Worm (Caenorhabditis elegans) whole organism, L4 larva: ENCODE measurements around the gene fbxa-27.

Experiments
- F37D6.2 ChIP-seq: sonication (generic microtip); optimal IDR thresholded peaks from 2 replicates; lab custom pipeline; 2016; ENCODE audit warnings: mild to moderate bottlenecking, missing genetic modification characterization, missing compliant biosample characterization
- T26A8.4 ChIP-seq: fragments of 200-800 bp; sonication (Bioruptor generic); IDR thresholded peaks from 2 replicates; pipeline ENCODE4 v1.3.6; 2022; ENCODE audit warnings: missing genetic modification characterization, missing compliant biosample characterization
- ZK546.5 ChIP-seq, 2 experiments: sonication (generic microtip); optimal IDR thresholded peaks; 2 replicates each; lab custom pipeline; 2017; ENCODE audit warnings: missing biosample characterization in 2 of 2, missing genetic modification characterization in 2 of 2
- ceh-44 ChIP-seq: fragments of 200-800 bp; sonication (Bioruptor generic); IDR thresholded peaks from 2 replicates; pipeline ENCODE4 v1.3.6; 2022; ENCODE audit warnings: missing genetic modification reagents, missing genetic modification characterization, missing compliant biosample characterization
- dmd-6 ChIP-seq: fragments of 200-800 bp; sonication (Bioruptor generic); IDR thresholded peaks from 2 replicates; pipeline ENCODE4 v1.3.6; 2022; ENCODE audit warnings: missing genetic modification reagents, missing genetic modification characterization, missing compliant biosample characterization
- dmd-9 ChIP-seq: fragments of 200-800 bp; sonication (Bioruptor generic); IDR thresholded peaks from 2 replicates; pipeline ENCODE4 v1.3.6; 2022; ENCODE audit warnings: missing genetic modification reagents, missing genetic modification characterization, missing compliant biosample characterization
- dpl-1 ChIP-seq: fragments of 150-350 bp; optimal IDR thresholded peaks from 2 replicates; lab custom pipeline; 2014; ENCODE audit warnings: missing biosample characterization, missing genetic modification reagents, missing genetic modification characterization
- dve-1 ChIP-seq: sonication (generic microtip); optimal IDR thresholded peaks from 2 replicates; lab custom pipeline; 2017; ENCODE audit warnings: antibody characterized with exemption, mild to moderate bottlenecking, missing genetic modification characterization, missing compliant biosample characterization; ENCODE audit not compliant: insufficient read depth
- gei-8 ChIP-seq: fragments of 200-800 bp; sonication (Bioruptor generic); optimal IDR thresholded peaks from 2 replicates; lab custom pipeline; 2018; ENCODE audit warnings: mild to moderate bottlenecking, missing genetic modification characterization, missing compliant biosample characterization
- hlh-30 ChIP-seq: sonication (generic microtip); optimal IDR thresholded peaks from 2 replicates; lab custom pipeline; 2017; ENCODE audit warnings: antibody characterized with exemption, mild to moderate bottlenecking, missing genetic modification characterization, missing compliant biosample characterization; ENCODE audit not compliant: insufficient read depth
- lin-15B ChIP-seq: fragments of 150-350 bp; sonication (generic microtip); optimal IDR thresholded peaks from 3 replicates; lab custom pipeline; 2014; ENCODE audit warnings: missing biosample characterization, missing genetic modification characterization
- lin-38 ChIP-seq: fragments of 200-800 bp; sonication (Bioruptor generic); IDR thresholded peaks from 2 replicates; pipeline ENCODE4 v1.3.6; 2022; ENCODE audit warnings: missing genetic modification reagents, missing genetic modification characterization, missing compliant biosample characterization
- lin-39 ChIP-seq: fragments of 150-350 bp; optimal IDR thresholded peaks from 2 replicates; lab custom pipeline; 2014; ENCODE audit warnings: missing biosample characterization, missing genetic modification reagents, missing genetic modification characterization
- lsy-2 ChIP-seq, 2 experiments: fragments of 150-350 bp in 1 of 2; sonication (generic microtip) in 1 of 2; optimal IDR thresholded peaks; 2 replicates each; lab custom pipeline; 2014 to 2017; ENCODE audit warnings: missing biosample characterization in 2 of 2, missing genetic modification characterization in 2 of 2
- mdl-1 ChIP-seq, 2 experiments: fragments of 150-350 bp in 1 of 2; sonication (generic microtip) in 1 of 2; optimal IDR thresholded peaks; 2 replicates each; lab custom pipeline; 2014 to 2017; ENCODE audit warnings: missing biosample characterization in 2 of 2, missing genetic modification characterization in 2 of 2
- mxl-2 ChIP-seq: fragments of 200-800 bp; sonication (Bioruptor generic); conservative IDR thresholded peaks from 2 replicates; pipeline ENCODE4 v1.3.6; 2022; ENCODE audit warnings: missing genetic modification reagents, missing genetic modification characterization, missing compliant biosample characterization
- nhr-111 ChIP-seq: fragments of 200-800 bp; sonication (Bioruptor generic); optimal IDR thresholded peaks from 2 replicates; lab custom pipeline; 2018; ENCODE audit warnings: mild to moderate bottlenecking, missing genetic modification characterization, missing compliant biosample characterization
- nhr-28 ChIP-seq: fragments of 150-350 bp; optimal IDR thresholded peaks from 2 replicates; lab custom pipeline; 2014; ENCODE audit warnings: missing biosample characterization, missing genetic modification characterization
- nhr-41 ChIP-seq: fragments of 200-800 bp; sonication (Bioruptor generic); IDR thresholded peaks from 2 replicates; pipeline ENCODE4 v1.3.6; 2022; ENCODE audit warnings: missing genetic modification reagents, missing genetic modification characterization, missing compliant biosample characterization
- nhr-48 ChIP-seq: sonication (generic microtip); optimal IDR thresholded peaks from 2 replicates; lab custom pipeline; 2016; ENCODE audit warnings: mild to moderate bottlenecking, missing genetic modification characterization, missing compliant biosample characterization
- nhr-77 ChIP-seq: fragments of 150-350 bp; optimal IDR thresholded peaks from 2 replicates; lab custom pipeline; 2014; ENCODE audit warnings: missing biosample characterization, missing genetic modification characterization
- zip-11 ChIP-seq: fragments of 200-800 bp; sonication (Bioruptor generic); IDR thresholded peaks from 2 replicates; pipeline ENCODE4 v1.3.6; 2022; ENCODE audit warnings: missing genetic modification characterization, missing compliant biosample characterization
- zip-2 ChIP-seq: fragments of 150-350 bp; optimal IDR thresholded peaks from 2 replicates; lab custom pipeline; 2014; ENCODE audit warnings: missing biosample characterization, missing genetic modification characterization
- ztf-11 ChIP-seq: fragments of 150-350 bp; optimal IDR thresholded peaks from 2 replicates; lab custom pipeline; 2014; ENCODE audit warnings: missing biosample characterization, missing genetic modification characterization

fbxa-27 gene

DNA sequence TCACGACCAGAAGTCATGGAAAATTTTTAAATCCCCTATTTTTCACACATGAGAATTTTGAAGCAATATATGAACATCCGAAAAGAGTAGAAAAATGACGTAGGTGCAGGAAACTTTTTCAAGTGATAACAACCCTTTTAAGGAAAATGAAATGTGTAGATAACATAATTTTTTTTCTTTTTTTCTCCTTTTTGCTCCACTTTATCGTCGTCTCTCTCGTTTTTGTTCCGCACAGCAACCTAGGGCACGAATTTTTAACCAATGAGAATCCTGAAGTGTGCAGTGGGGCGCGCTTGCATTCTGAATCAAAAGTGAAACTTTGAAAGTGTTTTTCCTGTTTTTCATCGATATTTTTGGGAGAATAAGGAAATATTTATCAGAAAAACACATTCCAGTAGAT lies 50.0 kb downstream of the fbxa-27 start (continued):
- TF ChIP-seq mdl-1 (tag; optimal IDR thresholded peaks at IDR 0.05; lab: Kevin White, UChicago) (no peak), gei-8 (no peak), nhr-77 (tag; lab: Kevin White, UChicago) (peak; percentile 60), nhr-28 (tag; lab: Kevin White, UChicago) (peak; percentile 71), nhr-48 (tag; lab: Kevin White, UChicago) (peak; percentile 7), ZK546.5 (tag; optimal IDR thresholded peaks at IDR 0.05; lab: Kevin White, UChicago) (no peak), T26A8.4 (GFP tag; lab: Robert Waterston, UW) (no peak), hlh-30 (tag; lab: Kevin White, UChicago) (no peak), dpl-1 (GFP tag; lab: Kevin White, UChicago) (no peak), ceh-44 (GFP tag; lab: Robert Waterston, UW) (no peak), zip-11 (GFP tag; lab: Robert Waterston, UW) (no peak), zip-2 (tag; lab: Kevin White, UChicago) (no peak), lin-39 (tag; lab: Kevin White, UChicago) (no peak), mxl-2 (GFP tag; lab: Robert Waterston, UW) (no peak), ztf-11 (tag; lab: Kevin White, UChicago) (no peak), lin-15B (tag; lab: Kevin White, UChicago) (no peak), nhr-111 (GFP tag; lab: Kevin White, UChicago) (no peak), F37D6.2 (tag; lab: Kevin White, UChicago) (no peak), lin-38 (GFP tag; lab: Robert Waterston, UW) (peak; percentile 85), dmd-6 (GFP tag; lab: Robert Waterston, UW) (peak; percentile 86), lsy-2 (tag; optimal IDR thresholded peaks at IDR 0.05; lab: Kevin White, UChicago) (no peak), nhr-41 (GFP tag; lab: Robert Waterston, UW) (no peak), dve-1 (tag; lab: Kevin White, UChicago) (peak; percentile 63), dmd-9 (GFP tag; lab: Robert Waterston, UW) (no peak)
